Fruit fly (Drosophila melanogaster): ENCODE data around the gene Sf3b5.

The Sf3b5 gene

DNA sequence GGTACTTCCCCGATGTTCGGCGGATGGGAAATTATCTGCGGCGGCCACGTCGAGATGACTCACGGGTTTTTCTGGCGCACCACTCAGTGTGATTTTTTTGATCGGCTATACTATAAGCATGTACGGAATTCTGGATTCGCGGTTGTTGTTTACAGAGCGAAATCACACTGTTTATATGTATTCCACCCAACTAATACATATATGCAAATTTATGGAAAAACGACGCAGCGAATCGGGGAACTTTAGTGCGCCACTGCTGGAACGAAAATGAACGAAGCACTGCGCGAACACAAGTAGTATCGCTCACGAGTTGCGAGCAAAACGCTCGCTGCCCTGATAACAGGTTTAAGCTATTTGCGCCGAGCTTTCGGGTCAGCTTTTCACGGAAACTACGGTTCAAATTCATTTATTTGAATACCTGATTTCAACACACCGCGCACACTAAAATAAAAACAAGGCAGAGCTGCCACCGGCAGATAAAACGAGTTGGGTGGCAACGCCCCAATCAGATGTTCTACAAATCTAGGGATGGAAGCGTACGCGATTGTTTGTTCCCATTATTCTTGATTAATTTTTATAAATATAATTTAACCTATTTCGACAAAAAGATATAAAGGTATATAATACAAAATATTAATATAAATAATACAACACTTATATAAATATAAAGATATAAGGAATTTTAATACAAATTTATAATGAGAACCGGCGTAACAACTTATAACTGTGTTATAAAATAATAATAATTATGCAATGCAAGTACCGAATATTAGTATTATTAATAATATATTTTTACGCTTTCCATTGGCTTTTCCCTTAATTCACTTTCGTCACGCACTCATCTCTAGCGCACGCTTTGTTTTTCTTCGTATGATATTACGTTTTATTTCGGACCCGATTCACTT lies 32.7 kb upstream of the Sf3b5 start, which contains the start of gene Rel (continued):
- TF ChIP-seq CG11294 (GFP tag; IDR thresholded peaks at IDR 0.05) (no peak), dac (GFP tag; optimal IDR thresholded peaks at IDR 0.05) (no peak), topi (GFP tag; optimal IDR thresholded peaks at IDR 0.05) (peak; percentile 15), Eip75B (GFP tag; optimal IDR thresholded peaks at IDR 0.05) (peak; percentile 6), eg (GFP tag; IDR thresholded peaks at IDR 0.05) (no peak), Hr4 (GFP tag; optimal IDR thresholded peaks at IDR 0.05) (peak; percentile 40), Ets21C (GFP tag; optimal IDR thresholded peaks at IDR 0.05) (no peak), CG11902 (GFP tag; optimal IDR thresholded peaks at IDR 0.05) (no peak), CG8632 (GFP tag; optimal IDR thresholded peaks at IDR 0.05) (peak; percentile 62), CG6854 (GFP tag; optimal IDR thresholded peaks at IDR 0.05) (peak; percentile 90), cyc (GFP tag; optimal IDR thresholded peaks at IDR 0.05) (peak; percentile 30), CG32006 (GFP tag; optimal IDR thresholded peaks at IDR 0.05) (peak; percentile 72), vri (GFP tag; optimal IDR thresholded peaks at IDR 0.05) (peak; percentile 85), CG16779 (tag; optimal IDR thresholded peaks at IDR 0.05) (peak; percentile 67), Hr39 (GFP tag; optimal IDR thresholded peaks at IDR 0.05) (peak; percentile 27), CG6163 (GFP tag; IDR thresholded peaks at IDR 0.05) (no peak), spab (GFP tag; optimal IDR thresholded peaks at IDR 0.05) (no peak), esn (GFP tag; optimal IDR thresholded peaks at IDR 0.05) (peak; percentile 56), CG31627 (GFP tag; optimal IDR thresholded peaks at IDR 0.05) (peak; percentile 5), CG34406 (GFP tag; optimal IDR thresholded peaks at IDR 0.05) (peak; percentile 72), CG11762 (GFP tag; optimal IDR thresholded peaks at IDR 0.05; ENCODE audit: insufficient read depth) (peak; percentile 63), CG3032 (tag; optimal IDR thresholded peaks at IDR 0.05) (peak; percentile 81), Sox14 (GFP tag; optimal IDR thresholded peaks at IDR 0.05) (peak; percentile 13), salr (GFP tag; optimal IDR thresholded peaks at IDR 0.05) (no peak), CG6808 (GFP tag; optimal IDR thresholded peaks at IDR 0.05) (peak; percentile 18)

DNA sequence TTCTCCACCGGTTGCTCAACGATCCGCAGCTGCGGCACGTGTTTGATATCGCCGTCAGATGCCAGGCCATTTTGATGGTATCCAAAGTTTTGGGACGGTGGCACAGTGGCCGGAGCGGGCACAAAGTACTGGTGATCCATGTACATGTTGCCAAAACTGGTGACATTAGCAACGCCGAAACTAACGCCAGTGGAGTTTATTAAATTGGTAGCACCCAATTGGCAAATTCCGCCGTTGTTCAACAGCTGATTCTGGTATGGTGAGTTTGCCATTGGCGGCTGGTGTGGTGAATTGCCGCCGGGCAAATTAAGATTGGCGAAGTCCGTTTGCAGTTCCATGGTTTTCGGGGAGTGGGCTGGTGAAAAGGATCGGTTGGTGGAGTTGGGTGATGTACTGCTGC lies 31.8 kb upstream of the Sf3b5 start:
- TF ChIP-seq CG9139 (GFP tag; optimal IDR thresholded peaks at IDR 0.05), result no peak
- peak; percentile 72 for TF ChIP-seq Eip78C (GFP tag)

DNA sequence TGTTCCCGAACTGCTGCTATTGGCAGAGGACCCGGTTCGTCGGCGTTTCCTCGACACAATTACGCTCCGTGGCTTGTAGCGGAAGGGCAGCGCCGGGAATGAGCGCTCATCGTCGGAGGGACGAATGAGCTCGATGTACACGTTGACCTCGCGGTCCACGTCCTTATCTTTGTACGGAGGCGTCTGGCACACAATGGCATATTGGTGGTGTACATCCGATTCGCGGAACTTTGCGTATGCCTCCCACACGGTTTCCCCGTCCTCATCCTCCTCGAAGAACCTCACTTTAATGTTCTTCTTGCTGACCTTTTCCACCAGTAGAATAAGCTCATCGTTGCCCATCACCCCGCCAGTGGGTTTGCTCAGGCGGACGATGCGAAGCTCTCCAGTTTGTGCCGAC lies 30.6 kb upstream of the Sf3b5 start:
- no peak for TF ChIP-seq CG6808 (GFP tag; optimal IDR thresholded peaks at IDR 0.05)
- peak; percentile 91 for TF ChIP-seq svp (GFP tag)

- TF ChIP-seq fkh (GFP tag; optimal IDR thresholded peaks at IDR 0.05) (peak; percentile 1), vri (GFP tag; optimal IDR thresholded peaks at IDR 0.05) (peak; percentile 99), CG16779 (tag; optimal IDR thresholded peaks at IDR 0.05) (no peak), svp (GFP tag) (peak; percentile 91), CG11762 (GFP tag; optimal IDR thresholded peaks at IDR 0.05; ENCODE audit: insufficient read depth) (no peak)
These were observed 28.5 kb upstream of the Sf3b5 start for dm6 chr3R:9043610-9044009.

- no peak for TF ChIP-seq Gug (GFP tag; IDR thresholded peaks at IDR 0.05)
- TF ChIP-seq CG11762 (GFP tag; optimal IDR thresholded peaks at IDR 0.05; ENCODE audit: insufficient read depth), result no peak
- TF ChIP-seq CG6276 (GFP tag; optimal IDR thresholded peaks at IDR 0.05), result no peak
- no peak for TF ChIP-seq Sox102F (GFP tag; optimal IDR thresholded peaks at IDR 0.05)
- TF ChIP-seq CG8632 (GFP tag; optimal IDR thresholded peaks at IDR 0.05), result no peak
- no peak for TF ChIP-seq CG34406 (GFP tag; optimal IDR thresholded peaks at IDR 0.05)
- no peak for TF ChIP-seq Hr4 (GFP tag; optimal IDR thresholded peaks at IDR 0.05)
- TF ChIP-seq acj6 (GFP tag; optimal IDR thresholded peaks at IDR 0.05), result no peak
- no peak for TF ChIP-seq CG6808 (GFP tag; optimal IDR thresholded peaks at IDR 0.05)
- TF ChIP-seq CG4318 (GFP tag; optimal IDR thresholded peaks at IDR 0.05), result no peak
- TF ChIP-seq svp (GFP tag), result peak; percentile 85
- no peak for TF ChIP-seq eg (GFP tag; IDR thresholded peaks at IDR 0.05)
- no peak for TF ChIP-seq dsx (GFP tag; optimal IDR thresholded peaks at IDR 0.05; ENCODE audit: poor library complexity, severe bottlenecking)
- TF ChIP-seq Sox14 (GFP tag; optimal IDR thresholded peaks at IDR 0.05), result peak; percentile 18
- peak; percentile 25 for TF ChIP-seq Hr39 (GFP tag; optimal IDR thresholded peaks at IDR 0.05)
- no peak for TF ChIP-seq pdm3 (GFP tag; optimal IDR thresholded peaks at IDR 0.05)
- TF ChIP-seq CG11902 (GFP tag; optimal IDR thresholded peaks at IDR 0.05), result no peak
- no peak for TF ChIP-seq Lpt (GFP tag; optimal IDR thresholded peaks at IDR 0.05)
- peak; percentile 64 for TF ChIP-seq fkh (GFP tag; optimal IDR thresholded peaks at IDR 0.05)
- no peak for TF ChIP-seq Ets96B (tag; optimal IDR thresholded peaks at IDR 0.05)
- TF ChIP-seq CG3919 (GFP tag; optimal IDR thresholded peaks at IDR 0.05), result no peak
- TF ChIP-seq Eip93F (GFP tag; optimal IDR thresholded peaks at IDR 0.05), result no peak
- TF ChIP-seq CG16779 (tag; optimal IDR thresholded peaks at IDR 0.05), result no peak
- no peak for TF ChIP-seq CG8119 (GFP tag; IDR thresholded peaks at IDR 0.05)
These were observed 24.3 kb upstream of the Sf3b5 start, which contains the start of gene neur for dm6 chr3R:9039448-9039847. TSS of gene neur (minus strand) at chr3R:9039471.
